Worm (Caenorhabditis elegans) whole organism, L2 larva: Measurements from ENCODE around the gene R160.14.

Source experiments
- F13H6.1 ChIP-seq: sonication (generic microtip); optimal IDR thresholded peaks from 2 replicates; lab custom pipeline; 2016; ENCODE audit warnings: missing genetic modification characterization, missing compliant biosample characterization
- R02D3.7 ChIP-seq: fragments of 150-350 bp; optimal IDR thresholded peaks from 2 replicates; lab custom pipeline; 2014; ENCODE audit warnings: missing biosample characterization, missing genetic modification characterization
- Y55F3AM.14 ChIP-seq: fragments of 200-800 bp; sonication (Bioruptor generic); optimal IDR thresholded peaks from 2 replicates; lab custom pipeline; 2018; ENCODE audit warnings: mild to moderate bottlenecking, missing genetic modification characterization, missing compliant biosample characterization
- alr-1 ChIP-seq: fragments of 150-350 bp; optimal IDR thresholded peaks from 2 replicates; lab custom pipeline; 2014; ENCODE audit warnings: missing biosample characterization, missing genetic modification characterization
- aly-2 ChIP-seq: fragments of 150-350 bp; optimal IDR thresholded peaks from 2 replicates; lab custom pipeline; 2014; ENCODE audit warnings: missing biosample characterization, missing genetic modification characterization
- ama-1 ChIP-seq: fragments of 150-350 bp; optimal IDR thresholded peaks from 2 replicates; lab custom pipeline; 2018; ENCODE audit warnings: inconsistent platforms
- ceh-16 ChIP-seq: fragments of 150-350 bp; optimal IDR thresholded peaks from 2 replicates; lab custom pipeline; 2014; ENCODE audit warnings: missing biosample characterization, missing genetic modification characterization
- ceh-82 ChIP-seq: fragments of 150-350 bp; optimal IDR thresholded peaks from 2 replicates; lab custom pipeline; 2014; ENCODE audit warnings: missing biosample characterization, missing genetic modification characterization
- crh-2 ChIP-seq: sonication (generic microtip); optimal IDR thresholded peaks from 2 replicates; lab custom pipeline; 2017; ENCODE audit warnings: missing biosample characterization, missing genetic modification characterization
- dmd-4 ChIP-seq: sonication (generic microtip); optimal IDR thresholded peaks from 2 replicates; lab custom pipeline; 2017; ENCODE audit warnings: missing biosample characterization, missing genetic modification characterization
- egl-27 ChIP-seq: sonication (generic microtip); optimal IDR thresholded peaks from 3 replicates; lab custom pipeline; 2017; ENCODE audit warnings: missing biosample characterization, missing genetic modification reagents, missing genetic modification characterization
- elt-1 ChIP-seq: fragments of 150-350 bp; optimal IDR thresholded peaks from 2 replicates; lab custom pipeline; 2014; ENCODE audit warnings: missing biosample characterization, missing genetic modification characterization
- elt-3 ChIP-seq: sonication (generic microtip); optimal IDR thresholded peaks from 2 replicates; lab custom pipeline; 2017; ENCODE audit warnings: missing biosample characterization, missing genetic modification characterization
- fos-1 ChIP-seq: fragments of 150-350 bp; optimal IDR thresholded peaks from 2 replicates; lab custom pipeline; 2014; ENCODE audit warnings: missing biosample characterization, missing genetic modification characterization
- gmeb-1 ChIP-seq: fragments of 150-350 bp; optimal IDR thresholded peaks from 2 replicates; lab custom pipeline; 2014; ENCODE audit warnings: missing biosample characterization, missing genetic modification characterization
- lin-11 ChIP-seq: fragments of 150-350 bp; sonication (generic microtip); optimal IDR thresholded peaks from 2 replicates; lab custom pipeline; 2014; ENCODE audit warnings: missing biosample characterization, missing genetic modification characterization, inconsistent platforms, mixed read lengths
- lin-13 ChIP-seq: fragments of 150-350 bp; optimal IDR thresholded peaks from 2 replicates; lab custom pipeline; 2014; ENCODE audit warnings: missing biosample characterization, missing genetic modification reagents, missing genetic modification characterization
- lin-39 ChIP-seq: fragments of 150-350 bp; optimal IDR thresholded peaks from 2 replicates; lab custom pipeline; 2014; ENCODE audit warnings: missing biosample characterization, missing genetic modification reagents, missing genetic modification characterization
- lsy-2 ChIP-seq, 2 experiments: fragments of 150-350 bp in 1 of 2; sonication (generic microtip) in 1 of 2; optimal IDR thresholded peaks; 2 replicates each; lab custom pipeline; 2014 to 2017; ENCODE audit warnings: missing biosample characterization in 2 of 2, missing genetic modification characterization in 2 of 2
- mab-5 ChIP-seq: fragments of 150-350 bp; optimal IDR thresholded peaks from 2 replicates; lab custom pipeline; 2014; ENCODE audit warnings: missing biosample characterization, missing genetic modification characterization
- mbf-1 ChIP-seq: sonication (generic microtip); optimal IDR thresholded peaks from 2 replicates; lab custom pipeline; 2017; ENCODE audit warnings: missing biosample characterization, missing genetic modification characterization
- mdl-1 ChIP-seq, 2 experiments: fragments of 150-350 bp in 1 of 2; sonication (generic microtip) in 1 of 2; optimal IDR thresholded peaks; 2 replicates each; lab custom pipeline; 2017; ENCODE audit warnings: missing biosample characterization in 2 of 2, missing genetic modification characterization in 2 of 2
- nhr-11 ChIP-seq: fragments of 150-350 bp; optimal IDR thresholded peaks from 2 replicates; lab custom pipeline; 2014; ENCODE audit warnings: missing biosample characterization, missing genetic modification characterization
- nhr-129 ChIP-seq: fragments of 150-350 bp; optimal IDR thresholded peaks from 2 replicates; lab custom pipeline; 2014; ENCODE audit warnings: missing biosample characterization, missing genetic modification characterization
- nhr-21 ChIP-seq: fragments of 150-350 bp; optimal IDR thresholded peaks from 2 replicates; lab custom pipeline; 2014; ENCODE audit warnings: missing biosample characterization, missing genetic modification characterization
- nhr-237 ChIP-seq: fragments of 150-350 bp; optimal IDR thresholded peaks from 2 replicates; lab custom pipeline; 2014; ENCODE audit warnings: missing biosample characterization, missing genetic modification characterization
- nhr-25 ChIP-seq: fragments of 150-350 bp; sonication (generic microtip); optimal IDR thresholded peaks from 3 replicates; lab custom pipeline; 2014; ENCODE audit warnings: missing biosample characterization, missing genetic modification characterization
- nhr-6 ChIP-seq: fragments of 150-350 bp; optimal IDR thresholded peaks from 2 replicates; lab custom pipeline; 2014; ENCODE audit warnings: missing biosample characterization, missing genetic modification characterization
- nhr-77 ChIP-seq: fragments of 150-350 bp; optimal IDR thresholded peaks from 2 replicates; lab custom pipeline; 2014; ENCODE audit warnings: missing biosample characterization, missing genetic modification characterization
- sem-4 ChIP-seq: fragments of 150-350 bp; optimal IDR thresholded peaks from 2 replicates; lab custom pipeline; 2014; ENCODE audit warnings: missing biosample characterization, missing genetic modification reagents, missing genetic modification characterization
- skn-1 ChIP-seq: sonication (generic microtip); optimal IDR thresholded peaks from 2 replicates; lab custom pipeline; 2017; ENCODE audit warnings: missing biosample characterization, missing genetic modification characterization
- sma-3 ChIP-seq: sonication (generic microtip); optimal IDR thresholded peaks from 2 replicates; lab custom pipeline; 2016; ENCODE audit warnings: missing genetic modification reagents, missing genetic modification characterization, missing compliant biosample characterization
- sma-9 ChIP-seq, 2 experiments: fragments of 150-350 bp in 1 of 2; sonication (generic microtip) in 1 of 2; optimal IDR thresholded peaks; 2 replicates each; lab custom pipeline; 2014 to 2016; ENCODE audit warnings: missing genetic modification characterization in 2 of 2, mild to moderate bottlenecking in 1 of 2, missing biosample characterization in 1 of 2, missing compliant biosample characterization in 1 of 2, missing genetic modification reagents in 1 of 2, moderate library complexity in 1 of 2
- snpc-4 ChIP-seq: fragments of 150-350 bp; optimal IDR thresholded peaks from 2 replicates; lab custom pipeline; 2014; ENCODE audit warnings: missing biosample characterization, missing genetic modification characterization
- unc-55 ChIP-seq: fragments of 150-350 bp; sonication (generic microtip); optimal IDR thresholded peaks from 3 replicates; lab custom pipeline; 2014; ENCODE audit warnings: missing biosample characterization, missing genetic modification reagents, missing genetic modification characterization
- zag-1 ChIP-seq: fragments of 150-350 bp; optimal IDR thresholded peaks from 2 replicates; lab custom pipeline; 2014; ENCODE audit warnings: missing biosample characterization, missing genetic modification characterization
- ztf-1 ChIP-seq: fragments of 200-800 bp; sonication (Bioruptor generic); conservative IDR thresholded peaks from 2 replicates; pipeline ENCODE4 v1.3.6; 2022; ENCODE audit warnings: missing genetic modification characterization, missing compliant biosample characterization
- ztf-11 ChIP-seq: sonication (generic microtip); optimal IDR thresholded peaks from 2 replicates; lab custom pipeline; 2017; ENCODE audit warnings: missing biosample characterization, missing genetic modification characterization

Gene R160.14

ce11 chrX:4371988-4372387 lies at the start of gene R160.14:
TSS of gene R160.14 (minus strand) at chrX:4372088.
- no peak for TF ChIP-seq crh-2 (tag; lab: Kevin White, UChicago)
- no peak for TF ChIP-seq mab-5 (tag; lab: Kevin White, UChicago)
- no peak for TF ChIP-seq mbf-1 (tag; lab: Kevin White, UChicago)
- no peak for TF ChIP-seq nhr-21
- TF ChIP-seq aly-2 (tag; lab: Kevin White, UChicago) = no peak
- no peak for TF ChIP-seq nhr-11 (tag; lab: Kevin White, UChicago)
- TF ChIP-seq fos-1 = no peak
- TF ChIP-seq, all 48 proteins: peak for 0

ce11 chrX:4418751-4419150 lies 46.9 kb upstream of the R160.14 start, which contains the start of gene dop-1:
TSS of gene dop-1 (minus strand) at chrX:4418851.
- TF ChIP-seq elt-3 (no peak), nhr-77 (tag; lab: Kevin White, UChicago) (no peak), dmd-4 (tag; lab: Kevin White, UChicago) (no peak), mdl-1 (tag; optimal IDR thresholded peaks at IDR 0.05; lab: Kevin White, UChicago) (no peak), ztf-1 (GFP tag; lab: Robert Waterston, UW) (no peak), gmeb-1 (tag; lab: Kevin White, UChicago) (no peak), nhr-21 (no peak), sma-3 (GFP tag; lab: Kevin White, UChicago) (no peak), nhr-11 (tag; lab: Kevin White, UChicago) (no peak), lsy-2 (tag; optimal IDR thresholded peaks at IDR 0.05; lab: Kevin White, UChicago) (no peak), ztf-11 (tag; lab: Kevin White, UChicago) (no peak), sem-4 (tag; lab: Kevin White, UChicago) (no peak), unc-55 (GFP tag; lab: Kevin White, UChicago) (no peak), aly-2 (tag; lab: Kevin White, UChicago) (no peak), nhr-6 (tag; lab: Kevin White, UChicago) (no peak), alr-1 (no peak), ceh-82 (tag; lab: Kevin White, UChicago) (no peak)

- TF ChIP-seq elt-3 (no peak), ztf-11 (tag; lab: Kevin White, UChicago) (no peak), lin-11 (tag; lab: Kevin White, UChicago) (no peak), lin-13 (no peak), skn-1 (tag; lab: Kevin White, UChicago) (no peak), F13H6.1 (tag; lab: Kevin White, UChicago) (no peak), fos-1 (no peak), nhr-6 (tag; lab: Kevin White, UChicago) (no peak), sma-9 (GFP tag; optimal IDR thresholded peaks at IDR 0.05; lab: Kevin White, UChicago) (no peak), sma-9 (tag; optimal IDR thresholded peaks at IDR 0.05; lab: Kevin White, UChicago) (no peak), aly-2 (tag; lab: Kevin White, UChicago) (no peak), lsy-2 (tag; optimal IDR thresholded peaks at IDR 0.05; lab: Kevin White, UChicago) (no peak), nhr-129 (tag; lab: Kevin White, UChicago) (no peak), nhr-25 (tag; lab: Kevin White, UChicago) (no peak), nhr-237 (no peak), crh-2 (tag; lab: Kevin White, UChicago) (no peak), R02D3.7 (tag; lab: Kevin White, UChicago) (no peak), Y55F3AM.14 (GFP tag; lab: Kevin White, UChicago) (no peak), ztf-1 (GFP tag; lab: Robert Waterston, UW) (no peak), lin-39 (tag; lab: Kevin White, UChicago) (no peak)
These were observed 43.4 kb upstream of the R160.14 start for ce11 chrX:4415289-4415688.

- TF ChIP-seq elt-1 (tag; lab: Kevin White, UChicago) = no peak
These were observed 41.3 kb upstream of the R160.14 start for ce11 chrX:4413206-4413605.

- TF ChIP-seq Y55F3AM.14 (GFP tag; lab: Kevin White, UChicago) (no peak), elt-1 (tag; lab: Kevin White, UChicago) (no peak), mbf-1 (tag; lab: Kevin White, UChicago) (no peak), sma-9 (GFP tag; optimal IDR thresholded peaks at IDR 0.05; lab: Kevin White, UChicago) (no peak), sma-9 (tag; optimal IDR thresholded peaks at IDR 0.05; lab: Kevin White, UChicago) (no peak), lin-11 (tag; lab: Kevin White, UChicago) (no peak), sma-3 (GFP tag; lab: Kevin White, UChicago) (no peak), nhr-11 (tag; lab: Kevin White, UChicago) (no peak), fos-1 (no peak), ztf-11 (tag; lab: Kevin White, UChicago) (no peak), snpc-4 (tag; lab: Kevin White, UChicago) (no peak), ama-1 (lab: Kevin White, UChicago) (no peak), elt-3 (no peak), egl-27 (tag; lab: Kevin White, UChicago) (no peak), ceh-16 (tag; lab: Kevin White, UChicago) (no peak), mdl-1 (tag; optimal IDR thresholded peaks at IDR 0.05; lab: Kevin White, UChicago) (no peak), zag-1 (no peak), nhr-21 (no peak)
These were observed 38.5 kb upstream of the R160.14 start for ce11 chrX:4410280-4410911.
